Worm (Caenorhabditis elegans): ENCODE measurements around the gene Y12A6A.1.
A peak's percentile ranks its signal among the peaks of the same experiment; 100 is the strongest.

Y12A6A.1 gene

DNA sequence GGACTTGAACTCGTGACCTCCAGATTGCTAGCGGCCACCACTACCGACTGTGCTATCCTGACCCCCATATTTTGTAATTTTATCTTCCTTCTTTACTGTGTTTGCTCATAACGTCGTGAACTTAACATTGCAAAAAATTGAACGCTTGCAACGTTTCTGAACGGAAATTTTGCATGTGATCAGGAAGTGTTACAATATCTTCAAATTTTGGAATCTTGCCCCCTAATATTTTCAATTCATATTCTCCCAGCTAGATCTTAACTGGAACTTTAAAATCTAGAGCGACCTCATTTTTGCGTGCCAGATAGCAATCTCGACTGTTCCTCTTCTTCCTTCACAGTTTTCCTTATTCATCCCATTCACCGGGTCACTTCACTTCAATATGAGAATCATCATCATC lies 39.7 kb downstream of the Y12A6A.1 start, which contains the start of gene F54B11.10:
Gene F54B11.10, plus strand, starts transcription at position 301 of the 400 bp plus-strand sequence.
- TF ChIP-seq mdl-1 (tag; optimal IDR thresholded peaks at IDR 0.05) = no peak
- TF ChIP-seq ceh-82 (tag; optimal IDR thresholded peaks at IDR 0.05) = no peak
- TF ChIP-seq pha-4 (tag; optimal IDR thresholded peaks at IDR 0.05) = no peak
- TF ChIP-seq fkh-10 (GFP tag; optimal IDR thresholded peaks at IDR 0.05) = no peak
- TF ChIP-seq egl-27 (tag; optimal IDR thresholded peaks at IDR 0.05) = no peak
- TF ChIP-seq mml-1 (tag; optimal IDR thresholded peaks at IDR 0.05) = no peak
- TF ChIP-seq fkh-2 (tag; optimal IDR thresholded peaks at IDR 0.05) = no peak
- no peak for TF ChIP-seq nhr-25 (tag; optimal IDR thresholded peaks at IDR 0.05)
- TF ChIP-seq ceh-16 (tag; optimal IDR thresholded peaks at IDR 0.05) = no peak
- no peak for TF ChIP-seq eor-1 (tag; optimal IDR thresholded peaks at IDR 0.05)
- no peak for TF ChIP-seq ztf-4 (tag; optimal IDR thresholded peaks at IDR 0.05)
- no peak for TF ChIP-seq jun-1 (tag; optimal IDR thresholded peaks at IDR 0.05)

DNA sequence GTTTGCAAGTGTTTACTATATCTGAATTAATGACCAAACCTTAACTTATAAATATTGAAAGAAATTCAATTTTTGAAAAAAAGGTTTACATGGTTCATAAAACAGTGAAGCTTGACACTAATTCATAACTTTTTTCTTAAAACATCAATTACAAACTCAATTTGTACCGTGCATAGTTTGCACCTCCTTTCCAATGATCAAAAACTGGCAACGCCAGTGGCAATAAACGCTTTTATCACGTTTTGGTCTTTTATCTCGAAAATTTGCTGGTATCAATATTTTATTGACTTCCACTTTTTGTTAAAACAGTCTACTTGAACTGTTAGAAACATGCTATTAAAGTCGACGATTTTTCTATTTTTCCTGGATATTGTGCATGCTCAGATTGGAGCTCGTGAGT lies 43.0 kb downstream of the Y12A6A.1 start, which contains the start of gene F54B11.11:
Gene F54B11.11, plus strand, starts transcription at position 301 of the 400 bp plus-strand sequence.
- TF ChIP-seq elt-2 (tag; optimal IDR thresholded peaks at IDR 0.05) (peak; percentile 21), elt-1 (tag; optimal IDR thresholded peaks at IDR 0.05) (no peak), pqm-1 (tag; optimal IDR thresholded peaks at IDR 0.05) (peak; percentile 10), ZK546.5 (tag; optimal IDR thresholded peaks at IDR 0.05) (no peak), lsy-12 (tag; optimal IDR thresholded peaks at IDR 0.05) (no peak), aly-2 (tag; optimal IDR thresholded peaks at IDR 0.05) (no peak), egl-5 (tag; optimal IDR thresholded peaks at IDR 0.05) (no peak), ztf-4 (tag; optimal IDR thresholded peaks at IDR 0.05) (no peak), nhr-237 (tag; optimal IDR thresholded peaks at IDR 0.05) (no peak)

DNA sequence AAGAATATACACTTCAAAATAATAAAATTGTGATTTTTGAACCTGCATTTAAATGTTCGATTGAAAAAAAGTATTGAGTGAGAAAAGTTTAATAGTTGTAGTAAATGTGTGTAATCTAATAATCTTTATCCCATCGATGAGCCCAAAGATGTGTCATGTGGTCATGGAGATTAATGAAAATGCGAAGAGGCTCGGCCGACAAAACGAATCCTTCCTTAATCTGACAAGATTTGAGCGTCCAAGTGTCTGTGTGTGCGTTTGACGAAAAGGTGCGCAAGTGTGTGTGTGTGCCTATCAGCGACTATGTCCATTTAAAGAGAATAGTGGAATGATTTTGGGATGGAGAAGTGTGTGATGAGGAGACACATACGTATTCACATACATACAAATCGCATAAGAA lies 47.5 kb downstream of the Y12A6A.1 start:
- TF ChIP-seq eor-1 (tag; optimal IDR thresholded peaks at IDR 0.05) = no peak
- TF ChIP-seq sea-2 (GFP tag; optimal IDR thresholded peaks at IDR 0.05) = no peak
- TF ChIP-seq ama-1 (optimal IDR thresholded peaks at IDR 0.05) = no peak
- no peak for TF ChIP-seq nhr-237 (tag; optimal IDR thresholded peaks at IDR 0.05)
- TF ChIP-seq fkh-2 (tag; optimal IDR thresholded peaks at IDR 0.05) = no peak
